Fruit fly (Drosophila melanogaster): ENCODE measurements around the gene CG15046.

DNA sequence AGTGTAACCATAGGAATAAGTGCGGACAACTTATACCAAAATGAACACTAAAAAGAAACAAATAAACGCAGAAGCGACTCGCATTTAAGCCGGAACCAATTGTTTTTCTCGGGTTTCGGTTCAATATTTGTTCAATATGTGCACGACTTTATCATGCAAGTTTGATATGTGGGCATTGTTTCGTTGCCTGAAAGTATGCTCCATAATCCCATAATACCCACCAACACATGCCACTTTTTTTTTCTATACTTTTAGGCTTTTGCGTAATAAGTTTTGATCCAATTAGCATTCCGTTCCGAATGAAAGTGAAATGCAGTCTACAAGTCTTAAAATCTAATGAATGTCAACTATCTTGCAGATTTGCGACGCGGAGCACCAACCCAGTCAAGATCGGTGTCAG lies 30.9 kb upstream of the CG15046 start:
- no peak for TF ChIP-seq usp (GFP tag; optimal IDR thresholded peaks at IDR 0.05)
- TF ChIP-seq fru (GFP tag; optimal IDR thresholded peaks at IDR 0.05) = no peak
- no peak for TF ChIP-seq jim (GFP tag; optimal IDR thresholded peaks at IDR 0.05)
- no peak for TF ChIP-seq OdsH (GFP tag; optimal IDR thresholded peaks at IDR 0.05)
- no peak for TF ChIP-seq CrebA (GFP tag; optimal IDR thresholded peaks at IDR 0.05; ENCODE audit: borderline replicate concordance)
- no peak for TF ChIP-seq Vsx2 (GFP tag; optimal IDR thresholded peaks at IDR 0.05; ENCODE audit: partially characterized antibody)
- TF ChIP-seq Sp1 (GFP tag; optimal IDR thresholded peaks at IDR 0.05) = no peak
- TF ChIP-seq foxo (GFP tag; optimal IDR thresholded peaks at IDR 0.05) = no peak
- TF ChIP-seq br (GFP tag; optimal IDR thresholded peaks at IDR 0.05) = no peak
- no peak for TF ChIP-seq CG9705 (GFP tag; optimal IDR thresholded peaks at IDR 0.05)

Data from whole organism, wandering third instar larva.